Fruit fly (Drosophila melanogaster) Kc167 (cell line): ENCODE measurements around the gene CG5886.

Experiments used
- Myc ChIP-seq: fragments of >200 bp; optimal IDR thresholded peaks from 2 replicates; lab custom pipeline; 2017; ENCODE audit warnings: missing external identifiers
- Sin3A ChIP-seq: fragments of >200 bp; optimal IDR thresholded peaks from 2 replicates; lab custom pipeline; 2018; ENCODE audit warnings: missing external identifiers
- h ChIP-seq: fragments of >200 bp; optimal IDR thresholded peaks from 3 replicates; lab custom pipeline; 2018; ENCODE audit warnings: missing external identifiers
- insv ChIP-seq: fragments of >200 bp; optimal IDR thresholded peaks from 3 replicates; lab custom pipeline; 2018; ENCODE audit warnings: missing external identifiers
- psq ChIP-seq: fragments of >200 bp; optimal IDR thresholded peaks from 2 replicates; lab custom pipeline; 2017; ENCODE audit warnings: missing external identifiers
- ttk ChIP-seq: sonication (Bioruptor generic); optimal IDR thresholded peaks from 2 replicates; lab custom pipeline; 2017; ENCODE audit warnings: missing external identifiers

Gene CG5886

dm6 chr3R:25893272-25893671 is 41.8 kb downstream of the CG5886 start, which contains the start of gene CG5913:
CG5913 (plus strand) TSS chr3R:25893495.
- TF ChIP-seq Sin3A (lab: Kevin White, UChicago), result no peak
- no peak for TF ChIP-seq insv (lab: Kevin White, UChicago)
- TF ChIP-seq ttk (lab: Kevin White, UChicago), result no peak
- no peak for TF ChIP-seq Myc (lab: Kevin White, UChicago)
- no peak for TF ChIP-seq h
- TF ChIP-seq psq, result no peak

- TF ChIP-seq Myc (lab: Kevin White, UChicago) (no peak), psq (no peak), ttk (lab: Kevin White, UChicago) (no peak)
Measured at dm6 chr3R:25895522-25895921, 44.1 kb downstream of the CG5886 start, which contains the start of gene Sodq. Sodq (plus strand) TSS chr3R:25895822.

dm6 chr3R:25897176-25897575 is 45.7 kb downstream of the CG5886 start, which contains the start of gene Mco3:
Mco3 (plus strand) TSS chr3R:25897476.
- no peak for TF ChIP-seq ttk (lab: Kevin White, UChicago)

dm6 chr3R:25899690-25900089 is 48.3 kb downstream of the CG5886 start, which contains the start of gene CG31091:
CG31091 (plus strand) TSS chr3R:25899903.
- TF ChIP-seq Myc (lab: Kevin White, UChicago), result no peak
- TF ChIP-seq insv (lab: Kevin White, UChicago), result no peak
- no peak for TF ChIP-seq h
- TF ChIP-seq psq, result no peak
- no peak for TF ChIP-seq ttk (lab: Kevin White, UChicago)
- TF ChIP-seq Sin3A (lab: Kevin White, UChicago), result no peak

- TF ChIP-seq Sin3A (lab: Kevin White, UChicago) (no peak), insv (lab: Kevin White, UChicago) (no peak), h (no peak), ttk (lab: Kevin White, UChicago) (no peak), Myc (lab: Kevin White, UChicago) (no peak), psq (no peak)
Measured at dm6 chr3R:25902343-25902742, 50.9 kb downstream of the CG5886 start, which contains the start of gene CG31089. CG31089 (plus strand) TSS chr3R:25902643.
